Fruit fly (Drosophila melanogaster): ENCODE data around the gene amd.

The amd gene

dm6 chr2L:19140257-19140983 lies 30.5 kb downstream of the amd start (continued):
- TF ChIP-seq Sox14 (GFP tag; optimal IDR thresholded peaks at IDR 0.05): no peak
- TF ChIP-seq ss (GFP tag; optimal IDR thresholded peaks at IDR 0.05): no peak
- TF ChIP-seq lz (GFP tag; optimal IDR thresholded peaks at IDR 0.05): no peak
- no peak for TF ChIP-seq Hr4 (GFP tag; optimal IDR thresholded peaks at IDR 0.05)
- TF ChIP-seq topi (GFP tag; optimal IDR thresholded peaks at IDR 0.05): no peak
- no peak for TF ChIP-seq CG3919 (GFP tag; optimal IDR thresholded peaks at IDR 0.05)
- TF ChIP-seq salr (GFP tag; optimal IDR thresholded peaks at IDR 0.05): no peak
- TF ChIP-seq Gug (GFP tag; IDR thresholded peaks at IDR 0.05): no peak
- no peak for TF ChIP-seq vri (GFP tag; optimal IDR thresholded peaks at IDR 0.05)
- no peak for TF ChIP-seq Blimp-1 (GFP tag; optimal IDR thresholded peaks at IDR 0.05)
- TF ChIP-seq achi (GFP tag; optimal IDR thresholded peaks at IDR 0.05): no peak
- TF ChIP-seq CG9139 (GFP tag; optimal IDR thresholded peaks at IDR 0.05): no peak
- TF ChIP-seq CG6276 (GFP tag; optimal IDR thresholded peaks at IDR 0.05): no peak
- TF ChIP-seq Sox102F (GFP tag; optimal IDR thresholded peaks at IDR 0.05): no peak
- no peak for TF ChIP-seq Eip93F (GFP tag; optimal IDR thresholded peaks at IDR 0.05)
- no peak for TF ChIP-seq fd59A (GFP tag; optimal IDR thresholded peaks at IDR 0.05)
- TF ChIP-seq spab (GFP tag; optimal IDR thresholded peaks at IDR 0.05): peak; percentile 27
- TF ChIP-seq CG34406 (GFP tag; optimal IDR thresholded peaks at IDR 0.05): no peak

dm6 chr2L:19140984-19141262 lies 31.0 kb downstream of the amd start:
- TF ChIP-seq dac (GFP tag; optimal IDR thresholded peaks at IDR 0.05) (no peak), pdm3 (GFP tag; optimal IDR thresholded peaks at IDR 0.05) (peak; percentile 44), CG32006 (GFP tag; optimal IDR thresholded peaks at IDR 0.05) (peak; percentile 66), CG15336 (GFP tag; IDR thresholded peaks at IDR 0.05) (peak; percentile 51), CG6792 (GFP tag; optimal IDR thresholded peaks at IDR 0.05) (no peak), CG11762 (GFP tag; optimal IDR thresholded peaks at IDR 0.05; ENCODE audit: insufficient read depth) (no peak), Eip78C (GFP tag) (peak; percentile 71), Blimp-1 (GFP tag; optimal IDR thresholded peaks at IDR 0.05) (no peak), Lpt (GFP tag; optimal IDR thresholded peaks at IDR 0.05) (no peak), spab (GFP tag; optimal IDR thresholded peaks at IDR 0.05) (no peak), fd59A (GFP tag; optimal IDR thresholded peaks at IDR 0.05) (peak; percentile 7), achi (GFP tag; optimal IDR thresholded peaks at IDR 0.05) (peak; percentile 30), Sox102F (GFP tag; optimal IDR thresholded peaks at IDR 0.05) (peak; percentile 35), ss (GFP tag; optimal IDR thresholded peaks at IDR 0.05) (no peak), CG4318 (GFP tag; optimal IDR thresholded peaks at IDR 0.05) (peak; percentile 1), cyc (GFP tag; optimal IDR thresholded peaks at IDR 0.05) (peak; percentile 58), CG6808 (GFP tag; optimal IDR thresholded peaks at IDR 0.05) (no peak), CG6276 (GFP tag; optimal IDR thresholded peaks at IDR 0.05) (peak; percentile 45), CG1621 (tag; optimal IDR thresholded peaks at IDR 0.05) (no peak), Ets96B (tag; optimal IDR thresholded peaks at IDR 0.05) (no peak), Gug (GFP tag; IDR thresholded peaks at IDR 0.05) (no peak), CG9139 (GFP tag; optimal IDR thresholded peaks at IDR 0.05) (no peak), Met (GFP tag; optimal IDR thresholded peaks at IDR 0.05) (peak; percentile 67), CG16779 (tag; optimal IDR thresholded peaks at IDR 0.05) (no peak), Smox (GFP tag; optimal IDR thresholded peaks at IDR 0.05) (peak; percentile 24), Hr38 (GFP tag; optimal IDR thresholded peaks at IDR 0.05) (no peak), Eip93F (GFP tag; optimal IDR thresholded peaks at IDR 0.05) (no peak), CG3919 (GFP tag; optimal IDR thresholded peaks at IDR 0.05) (peak; percentile 38), Hr4 (GFP tag; optimal IDR thresholded peaks at IDR 0.05) (peak; percentile 54), lz (GFP tag; optimal IDR thresholded peaks at IDR 0.05) (peak; percentile 38), Eip75B (GFP tag; optimal IDR thresholded peaks at IDR 0.05) (no peak), Ets21C (GFP tag; optimal IDR thresholded peaks at IDR 0.05) (peak; percentile 42), acj6 (GFP tag; optimal IDR thresholded peaks at IDR 0.05) (peak; percentile 48), CG6163 (GFP tag; IDR thresholded peaks at IDR 0.05) (peak; percentile 60), eg (GFP tag; IDR thresholded peaks at IDR 0.05) (peak; percentile 45; the same call in 2 of the 3 replicates), Hr39 (GFP tag; optimal IDR thresholded peaks at IDR 0.05) (peak; percentile 54), OdsH (GFP tag; optimal IDR thresholded peaks at IDR 0.05) (peak; percentile 46), topi (GFP tag; optimal IDR thresholded peaks at IDR 0.05) (peak; percentile 34), dsx (GFP tag; optimal IDR thresholded peaks at IDR 0.05; ENCODE audit: poor library complexity, severe bottlenecking) (peak; percentile 3), Sox14 (GFP tag; optimal IDR thresholded peaks at IDR 0.05) (peak; percentile 60), CG10631 (GFP tag; optimal IDR thresholded peaks at IDR 0.05) (peak; percentile 46), CG3032 (tag; optimal IDR thresholded peaks at IDR 0.05) (no peak), svp (GFP tag) (peak; percentile 70), Sox15 (GFP tag; optimal IDR thresholded peaks at IDR 0.05) (no peak), CG34406 (GFP tag; optimal IDR thresholded peaks at IDR 0.05) (peak; percentile 13)
